Fruit fly (Drosophila melanogaster) whole organism, prepupa: ENCODE data around the gene CG5853.

Experiments
- Blimp-1 ChIP-seq: fragments of 200-800 bp; sonication (Bioruptor generic); optimal IDR thresholded peaks from 3 replicates; lab custom pipeline; 2017; ENCODE audit warnings: missing biosample characterization, missing genetic modification characterization, mild to moderate bottlenecking, moderate library complexity, missing genetic modification reagents
- CG10669 ChIP-seq: fragments of 200-800 bp; sonication (Bioruptor generic); optimal IDR thresholded peaks from 3 replicates; lab custom pipeline; 2018; ENCODE audit warnings: missing biosample characterization, mild to moderate bottlenecking, missing genetic modification characterization, moderate library complexity
- CG11294 ChIP-seq: fragments of 200-800 bp; sonication (Bioruptor generic); IDR thresholded peaks from 2 replicates; pipeline ENCODE4 v1.3.6; 2022; ENCODE audit warnings: missing biosample characterization, missing genetic modification characterization
- CG11762 ChIP-seq: fragments of 200-800 bp; sonication (Bioruptor generic); optimal IDR thresholded peaks from 3 replicates; lab custom pipeline; 2016; ENCODE audit warnings: missing biosample characterization, missing genetic modification characterization; ENCODE audit not compliant: insufficient read depth
- CG11902 ChIP-seq: fragments of 200-800 bp; sonication (Bioruptor generic); optimal IDR thresholded peaks from 3 replicates; lab custom pipeline; 2016; ENCODE audit warnings: missing biosample characterization, missing genetic modification characterization
- CG15336 ChIP-seq: fragments of 200-800 bp; sonication (Bioruptor generic); IDR thresholded peaks from 2 replicates; pipeline ENCODE4 v1.3.6; 2022; ENCODE audit warnings: missing biosample characterization, missing genetic modification characterization
- CG1621 ChIP-seq: fragments of 200-800 bp; sonication (Bioruptor generic); optimal IDR thresholded peaks from 3 replicates; lab custom pipeline; 2018; ENCODE audit warnings: missing biosample characterization, mild to moderate bottlenecking, missing genetic modification characterization
- CG16779 ChIP-seq: fragments of 200-800 bp; sonication (Bioruptor generic); optimal IDR thresholded peaks from 3 replicates; lab custom pipeline; 2017; ENCODE audit warnings: missing biosample characterization, mild to moderate bottlenecking, missing genetic modification characterization
- CG3032 ChIP-seq: fragments of 200-800 bp; optimal IDR thresholded peaks from 2 replicates; lab custom pipeline; 2019; ENCODE audit warnings: missing biosample characterization, mild to moderate bottlenecking, missing genetic modification characterization, moderate library complexity
- CG31627 ChIP-seq: fragments of 200-800 bp; sonication (Bioruptor generic); optimal IDR thresholded peaks from 3 replicates; lab custom pipeline; 2016; ENCODE audit warnings: missing biosample characterization, missing genetic modification characterization
- CG32006 ChIP-seq: fragments of 200-800 bp; sonication (Bioruptor generic); optimal IDR thresholded peaks from 3 replicates; lab custom pipeline; 2017; ENCODE audit warnings: missing biosample characterization, mild to moderate bottlenecking, missing genetic modification characterization
- CG34406 ChIP-seq: fragments of 200-800 bp; sonication (Bioruptor generic); optimal IDR thresholded peaks from 3 replicates; lab custom pipeline; 2016; ENCODE audit warnings: missing biosample characterization, missing genetic modification characterization
- CG3919 ChIP-seq: fragments of 200-800 bp; sonication (Bioruptor generic); optimal IDR thresholded peaks from 3 replicates; lab custom pipeline; 2016; ENCODE audit warnings: missing biosample characterization, missing genetic modification characterization
- CG6792 ChIP-seq: fragments of 200-800 bp; sonication (Bioruptor generic); optimal IDR thresholded peaks from 3 replicates; lab custom pipeline; 2016; ENCODE audit warnings: missing biosample characterization, missing genetic modification characterization
- CG6808 ChIP-seq: fragments of 200-800 bp; sonication (Bioruptor generic); optimal IDR thresholded peaks from 3 replicates; lab custom pipeline; 2017; ENCODE audit warnings: missing biosample characterization, missing genetic modification characterization, mild to moderate bottlenecking, moderate library complexity, missing genetic modification reagents
- CG6854 ChIP-seq: fragments of 200-800 bp; sonication (Bioruptor generic); optimal IDR thresholded peaks from 2 replicates; lab custom pipeline; 2017; ENCODE audit warnings: missing biosample characterization, mild to moderate bottlenecking, missing genetic modification characterization
- CG8119 ChIP-seq: fragments of 200-800 bp; sonication (Bioruptor generic); IDR thresholded peaks from 3 replicates; pipeline ENCODE4 v1.3.6; 2022; ENCODE audit warnings: missing biosample characterization, missing genetic modification characterization
- CG8319 ChIP-seq: fragments of 200-800 bp; sonication (Bioruptor generic); optimal IDR thresholded peaks from 3 replicates; lab custom pipeline; 2016; ENCODE audit warnings: missing biosample characterization, missing genetic modification characterization
- CG9139 ChIP-seq: fragments of 200-800 bp; sonication (Bioruptor generic); optimal IDR thresholded peaks from 3 replicates; lab custom pipeline; 2017; ENCODE audit warnings: missing biosample characterization, mild to moderate bottlenecking, missing genetic modification characterization
- Eip75B ChIP-seq: fragments of 200-800 bp; sonication (Bioruptor generic); optimal IDR thresholded peaks from 3 replicates; lab custom pipeline; 2016; ENCODE audit warnings: missing biosample characterization, missing genetic modification characterization
- Eip78C ChIP-seq: fragments of 200-800 bp; sonication (Bioruptor generic); peaks from one replicate; lab custom pipeline; 2016; ENCODE audit warnings: missing biosample characterization, missing genetic modification characterization
- Eip93F ChIP-seq: fragments of 200-800 bp; sonication (Bioruptor generic); optimal IDR thresholded peaks from 2 replicates; lab custom pipeline; 2016; ENCODE audit warnings: missing biosample characterization, mild to moderate bottlenecking, missing genetic modification characterization
- Ets21C ChIP-seq: fragments of 200-800 bp; sonication (Bioruptor generic); optimal IDR thresholded peaks from 3 replicates; lab custom pipeline; 2016; ENCODE audit warnings: missing biosample characterization, missing genetic modification characterization
- Ets96B ChIP-seq: fragments of 200-800 bp; optimal IDR thresholded peaks from 2 replicates; lab custom pipeline; 2019; ENCODE audit warnings: missing biosample characterization, mild to moderate bottlenecking, missing genetic modification characterization, moderate library complexity
- Gug ChIP-seq: fragments of 200-800 bp; sonication (Bioruptor generic); IDR thresholded peaks from 2 replicates; pipeline ENCODE4 v1.3.6; 2022; ENCODE audit warnings: missing biosample characterization, missing genetic modification characterization
- Hr38 ChIP-seq: sonication (Bioruptor generic); optimal IDR thresholded peaks from 2 replicates; lab custom pipeline; 2016; ENCODE audit warnings: missing biosample characterization, missing genetic modification characterization
- Hr4 ChIP-seq: fragments of 200-800 bp; sonication (Bioruptor generic); optimal IDR thresholded peaks from 3 replicates; lab custom pipeline; 2016; ENCODE audit warnings: missing biosample characterization, missing genetic modification characterization
- Lpt ChIP-seq: fragments of 200-800 bp; sonication (Bioruptor generic); optimal IDR thresholded peaks from 3 replicates; lab custom pipeline; 2016; ENCODE audit warnings: missing biosample characterization, missing genetic modification characterization
- Met ChIP-seq: fragments of 200-800 bp; sonication (Bioruptor generic); optimal IDR thresholded peaks from 3 replicates; lab custom pipeline; 2016; ENCODE audit warnings: missing biosample characterization, missing genetic modification characterization
- OdsH ChIP-seq: fragments of 200-800 bp; sonication (Bioruptor generic); optimal IDR thresholded peaks from 3 replicates; lab custom pipeline; 2016; ENCODE audit warnings: missing biosample characterization, missing genetic modification characterization
- Smox ChIP-seq: fragments of 200-800 bp; sonication (Bioruptor generic); optimal IDR thresholded peaks from 3 replicates; lab custom pipeline; 2016; ENCODE audit warnings: missing biosample characterization, missing genetic modification characterization
- Sox14 ChIP-seq: fragments of 200-800 bp; sonication (Bioruptor generic); optimal IDR thresholded peaks from 3 replicates; lab custom pipeline; 2016; ENCODE audit warnings: missing biosample characterization, missing genetic modification characterization
- Sox15 ChIP-seq: fragments of 200-800 bp; sonication (Bioruptor generic); optimal IDR thresholded peaks from 3 replicates; lab custom pipeline; 2016; ENCODE audit warnings: missing biosample characterization, missing genetic modification characterization
- achi ChIP-seq: fragments of 200-800 bp; sonication (Bioruptor generic); optimal IDR thresholded peaks from 3 replicates; lab custom pipeline; 2016; ENCODE audit warnings: missing biosample characterization, missing genetic modification characterization
- acj6 ChIP-seq: fragments of 200-800 bp; sonication (Bioruptor generic); optimal IDR thresholded peaks from 3 replicates; lab custom pipeline; 2016; ENCODE audit warnings: missing biosample characterization, missing genetic modification characterization
- dsx ChIP-seq: fragments of 200-800 bp; optimal IDR thresholded peaks from 3 replicates; lab custom pipeline; 2019; ENCODE audit warnings: missing biosample characterization, mild to moderate bottlenecking, missing genetic modification characterization, moderate library complexity; ENCODE audit not compliant: poor library complexity, severe bottlenecking
- eg ChIP-seq: fragments of 200-800 bp; sonication (Bioruptor generic); IDR thresholded peaks from 3 replicates; pipeline ENCODE4 v1.3.6; 2022; ENCODE audit warnings: missing biosample characterization, missing genetic modification characterization
- esn ChIP-seq: fragments of 200-800 bp; sonication (Bioruptor generic); optimal IDR thresholded peaks from 2 replicates; lab custom pipeline; 2016; ENCODE audit warnings: missing biosample characterization, mild to moderate bottlenecking, missing genetic modification characterization, moderate library complexity
- fd59A ChIP-seq: fragments of 200-800 bp; sonication (Bioruptor generic); optimal IDR thresholded peaks from 2 replicates; lab custom pipeline; 2017; ENCODE audit warnings: missing biosample characterization, mild to moderate bottlenecking, missing genetic modification characterization, missing genetic modification reagents
- fd85E ChIP-seq: fragments of 200-800 bp; sonication (Bioruptor generic); optimal IDR thresholded peaks from 3 replicates; lab custom pipeline; 2016; ENCODE audit warnings: missing biosample characterization, missing genetic modification characterization
- fkh ChIP-seq: fragments of 200-800 bp; sonication (Bioruptor generic); optimal IDR thresholded peaks from 3 replicates; lab custom pipeline; 2017; ENCODE audit warnings: missing biosample characterization, mild to moderate bottlenecking, missing genetic modification characterization, moderate library complexity
- lz ChIP-seq: fragments of 200-800 bp; sonication (Bioruptor generic); optimal IDR thresholded peaks from 3 replicates; lab custom pipeline; 2016; ENCODE audit warnings: missing biosample characterization, missing genetic modification characterization
- net ChIP-seq: fragments of 200-800 bp; sonication (Bioruptor generic); optimal IDR thresholded peaks from 3 replicates; lab custom pipeline; 2016; ENCODE audit warnings: missing biosample characterization, missing genetic modification characterization
- pdm3 ChIP-seq: fragments of 200-800 bp; sonication (Bioruptor generic); optimal IDR thresholded peaks from 3 replicates; lab custom pipeline; 2016; ENCODE audit warnings: missing biosample characterization, missing genetic modification characterization
- ss ChIP-seq, 2 experiments: fragments of 200-800 bp; sonication (Bioruptor generic); optimal IDR thresholded peaks; 2 replicates in 1 of 2; 3 replicates in 1 of 2; lab custom pipeline; 2017 to 2018; ENCODE audit warnings: mild to moderate bottlenecking in 2 of 2, missing biosample characterization in 2 of 2, missing genetic modification characterization in 2 of 2, moderate library complexity in 1 of 2
- svp ChIP-seq: fragments of 200-800 bp; sonication (Bioruptor generic); peaks from one replicate; lab custom pipeline; 2016; ENCODE audit warnings: missing biosample characterization, missing genetic modification characterization
- topi ChIP-seq: fragments of 200-800 bp; sonication (Bioruptor generic); optimal IDR thresholded peaks from 3 replicates; lab custom pipeline; 2016; ENCODE audit warnings: missing biosample characterization, missing genetic modification characterization
- vri ChIP-seq: fragments of 200-800 bp; sonication (Bioruptor generic); optimal IDR thresholded peaks from 3 replicates; lab custom pipeline; 2016; ENCODE audit warnings: missing biosample characterization, mild to moderate bottlenecking, missing genetic modification characterization

Gene CG5853

dm6 chr2L:9966983-9967737 lies 19.7 kb upstream of the CG5853 start, which contains the start of the genes Dref and RpL13 (continued):
- TF ChIP-seq CG3032 (tag; lab: Kevin White, UChicago) (peak; percentile 68), acj6 (GFP tag; lab: Kevin White, UChicago) (peak; percentile 72), Met (GFP tag; lab: Kevin White, UChicago) (peak; percentile 88), Sox15 (GFP tag; lab: Kevin White, UChicago) (peak; percentile 28), CG11762 (GFP tag; lab: Kevin White, UChicago) (peak; percentile 59), Eip93F (no peak), CG1621 (tag; lab: Kevin White, UChicago) (peak; percentile 83), fkh (peak; percentile 79), net (GFP tag; lab: Kevin White, UChicago) (peak; percentile 80), CG11902 (no peak), CG8319 (GFP tag; lab: Kevin White, UChicago) (peak; percentile 65), CG8119 (GFP tag; lab: Robert Waterston, UW) (no peak; the same call in 1 of the 3 replicates), Eip78C (peak; percentile 90), CG16779 (peak; percentile 81), lz (GFP tag; lab: Kevin White, UChicago) (peak; percentile 83), Eip75B (peak; percentile 83), topi (GFP tag; lab: Kevin White, UChicago) (peak; percentile 85), esn (GFP tag; lab: Kevin White, UChicago) (peak; percentile 91), CG15336 (GFP tag; lab: Robert Waterston, UW) (peak; percentile 39; the same call in 1 of the 2 replicates), CG31627 (GFP tag; lab: Kevin White, UChicago) (peak; percentile 78), CG3919 (peak; percentile 85), CG34406 (peak; percentile 79), OdsH (GFP tag; lab: Kevin White, UChicago) (peak; percentile 78), vri (GFP tag; lab: Kevin White, UChicago) (peak; percentile 92), Hr4 (peak; percentile 73), CG6808 (GFP tag; lab: Kevin White, UChicago) (peak; percentile 78), eg (GFP tag; lab: Robert Waterston, UW) (peak; percentile 83), Gug (GFP tag; lab: Robert Waterston, UW) (peak; percentile 44), Ets96B (tag; lab: Kevin White, UChicago) (peak; percentile 51), fd85E (GFP tag; lab: Kevin White, UChicago) (peak; percentile 82), ss (GFP tag; optimal IDR thresholded peaks at IDR 0.05; lab: Kevin White, UChicago) (peak; percentile 69 to 93), Ets21C (GFP tag; lab: Kevin White, UChicago) (peak; percentile 53), Blimp-1 (GFP tag; lab: Kevin White, UChicago) (peak; percentile 82), CG6792 (GFP tag; lab: Kevin White, UChicago) (peak; percentile 66), CG32006 (GFP tag; lab: Kevin White, UChicago) (no peak), CG9139 (GFP tag; lab: Kevin White, UChicago) (peak; percentile 86), CG10669 (peak; percentile 78), pdm3 (peak; percentile 77), Lpt (GFP tag; lab: Kevin White, UChicago) (no peak), Smox (no peak)

DNA sequence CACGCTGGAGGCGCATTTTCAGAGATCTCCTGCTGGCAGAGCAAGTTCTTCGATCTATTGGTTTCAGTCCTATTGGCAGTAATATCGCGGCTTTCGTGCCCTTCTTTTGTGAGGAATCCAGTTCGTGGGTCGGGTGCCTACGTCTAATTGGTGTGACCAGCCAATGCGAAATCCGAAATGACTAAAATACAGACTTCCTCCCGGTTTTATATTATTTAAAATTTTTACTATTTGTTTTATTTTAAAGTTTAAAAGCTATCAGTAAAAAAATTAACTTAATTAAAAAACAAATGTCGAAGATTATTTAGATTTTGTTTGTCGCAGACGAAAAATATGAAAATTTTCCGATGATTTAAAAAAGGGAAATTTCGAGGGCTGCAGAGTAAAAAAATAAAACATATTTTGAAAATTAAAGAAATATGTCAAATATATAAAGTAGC lies 16.2 kb upstream of the CG5853 start, which contains the start of gene CG5850:
Gene CG5850, minus strand, starts transcription at position 347 of the 440 bp plus-strand sequence.
- TF ChIP-seq Eip78C = peak; percentile 72
- no peak for TF ChIP-seq dsx (GFP tag; lab: Kevin White, UChicago)
- peak; percentile 25 for TF ChIP-seq Met (GFP tag; lab: Kevin White, UChicago)
- no peak for TF ChIP-seq CG8319 (GFP tag; lab: Kevin White, UChicago)
- peak; percentile 6 for TF ChIP-seq OdsH (GFP tag; lab: Kevin White, UChicago)
- TF ChIP-seq CG3919 = no peak
- TF ChIP-seq eg (GFP tag; lab: Robert Waterston, UW) = no peak
- no peak for TF ChIP-seq CG11294 (GFP tag; lab: Robert Waterston, UW)
- peak; percentile 69 for TF ChIP-seq svp (GFP tag; lab: Kevin White, UChicago)
- TF ChIP-seq Hr38 (GFP tag; lab: Kevin White, UChicago) = no peak
- no peak for TF ChIP-seq CG34406
- TF ChIP-seq CG6854 (GFP tag; lab: Kevin White, UChicago) = peak; percentile 50
- no peak for TF ChIP-seq CG10669
- peak; percentile 36 for TF ChIP-seq esn (GFP tag; lab: Kevin White, UChicago)
- TF ChIP-seq CG11902 = no peak
- TF ChIP-seq achi (GFP tag; lab: Kevin White, UChicago) = peak; percentile 13
- TF ChIP-seq topi (GFP tag; lab: Kevin White, UChicago) = no peak
- TF ChIP-seq pdm3 = peak; percentile 9
- TF ChIP-seq fd59A = no peak
- TF ChIP-seq CG1621 (tag; lab: Kevin White, UChicago) = no peak
- no peak for TF ChIP-seq CG6808 (GFP tag; lab: Kevin White, UChicago)
- TF ChIP-seq Sox14 (GFP tag; lab: Kevin White, UChicago) = no peak
